Fruit fly (Drosophila melanogaster) whole organism, wandering third instar larva: Measurements from ENCODE around the gene mtd.

Source experiments
- Dfd ChIP-seq: fragments of >200 bp; optimal IDR thresholded peaks from 2 replicates; lab custom pipeline; 2017; ENCODE audit warnings: missing biosample characterization, missing genetic modification characterization
- Jra ChIP-seq: sonication (Bioruptor generic); optimal IDR thresholded peaks from 2 replicates; lab custom pipeline; 2016; ENCODE audit warnings: missing biosample characterization, missing genetic modification characterization
- Mio ChIP-seq: sonication (Bioruptor generic); optimal IDR thresholded peaks from 2 replicates; lab custom pipeline; 2016; ENCODE audit warnings: missing biosample characterization, missing genetic modification characterization
- Myc ChIP-seq: fragments of >200 bp; optimal IDR thresholded peaks from 2 replicates; lab custom pipeline; 2017
- OdsH ChIP-seq: fragments of 200-800 bp; sonication (Bioruptor generic); optimal IDR thresholded peaks from 2 replicates; lab custom pipeline; 2016; ENCODE audit warnings: missing biosample characterization, mild to moderate bottlenecking, missing genetic modification characterization
- dmrt93B ChIP-seq: fragments of 200-800 bp; sonication (Bioruptor generic); optimal IDR thresholded peaks from 2 replicates; lab custom pipeline; 2018; ENCODE audit warnings: missing biosample characterization, mild to moderate bottlenecking, missing genetic modification characterization
- fru ChIP-seq: fragments of 200-800 bp; sonication (Bioruptor generic); optimal IDR thresholded peaks from 3 replicates; lab custom pipeline; 2016; ENCODE audit warnings: missing biosample characterization, mild to moderate bottlenecking, missing genetic modification characterization
- h ChIP-seq: fragments of 200-800 bp; sonication (Bioruptor generic); optimal IDR thresholded peaks from 3 replicates; lab custom pipeline; 2016; ENCODE audit warnings: missing biosample characterization, mild to moderate bottlenecking, missing genetic modification characterization
- pan ChIP-seq: fragments of >200 bp; optimal IDR thresholded peaks from 2 replicates; lab custom pipeline; 2017
- rgr ChIP-seq: fragments of 200-800 bp; sonication (Bioruptor generic); optimal IDR thresholded peaks from 3 replicates; lab custom pipeline; 2016; ENCODE audit warnings: missing biosample characterization, mild to moderate bottlenecking, missing genetic modification characterization
- sage ChIP-seq: fragments of 200-800 bp; sonication (Bioruptor generic); optimal IDR thresholded peaks from 2 replicates; lab custom pipeline; 2016; ENCODE audit warnings: missing biosample characterization, mild to moderate bottlenecking, missing genetic modification characterization
- tai ChIP-seq: sonication (Bioruptor generic); optimal IDR thresholded peaks from 2 replicates; lab custom pipeline; 2016; ENCODE audit warnings: missing biosample characterization, missing genetic modification characterization
- usp ChIP-seq: fragments of >200 bp; optimal IDR thresholded peaks from 2 replicates; lab custom pipeline; 2017; ENCODE audit warnings: missing biosample characterization, missing genetic modification characterization

dm6 chr3R:5395210-5395609 lies 45.0 kb upstream of the mtd start:
- no peak for TF ChIP-seq rgr (GFP tag; lab: Kevin White, UChicago)
- TF ChIP-seq usp = no peak
- no peak for TF ChIP-seq fru (GFP tag; lab: Kevin White, UChicago)
- no peak for TF ChIP-seq pan
- no peak for TF ChIP-seq h (GFP tag; lab: Kevin White, UChicago)
- no peak for TF ChIP-seq sage (GFP tag; lab: Kevin White, UChicago)
- TF ChIP-seq dmrt93B (GFP tag; lab: Kevin White, UChicago) = no peak
- TF ChIP-seq Myc (lab: Kevin White, UChicago) = no peak
- TF ChIP-seq tai (GFP tag; lab: Kevin White, UChicago) = no peak
- no peak for TF ChIP-seq Jra (GFP tag; lab: Kevin White, UChicago)
- no peak for TF ChIP-seq Dfd (GFP tag; lab: Kevin White, UChicago)
- no peak for TF ChIP-seq Mio (GFP tag; lab: Kevin White, UChicago)
- TF ChIP-seq OdsH = no peak
